Worm (Caenorhabditis elegans): Measurements from ENCODE around the gene clec-218.

Gene clec-218

ce11 chrV:8278830-8279229 lies 28.9 kb upstream of the clec-218 start, which contains the start of gene str-136:
Gene str-136 (minus strand): TSS chrV:8278930.
- TF ChIP-seq ceh-39 (tag; optimal IDR thresholded peaks at IDR 0.05) (no peak), ham-2 (GFP tag; optimal IDR thresholded peaks at IDR 0.05) (no peak), hlh-1 (tag; optimal IDR thresholded peaks at IDR 0.05) (no peak), elt-3 (tag; optimal IDR thresholded peaks at IDR 0.05) (no peak), lin-13 (tag; optimal IDR thresholded peaks at IDR 0.05) (no peak), nhr-237 (tag; optimal IDR thresholded peaks at IDR 0.05) (no peak), nhr-28 (tag; optimal IDR thresholded peaks at IDR 0.05) (no peak), pha-4 (tag; optimal IDR thresholded peaks at IDR 0.05) (no peak), nhr-2 (tag; optimal IDR thresholded peaks at IDR 0.05) (no peak), mep-1 (tag; optimal IDR thresholded peaks at IDR 0.05) (no peak), unc-39 (tag; optimal IDR thresholded peaks at IDR 0.05) (no peak)

- TF ChIP-seq pha-4 (tag; optimal IDR thresholded peaks at IDR 0.05) (no peak), snpc-4 (tag; optimal IDR thresholded peaks at IDR 0.05) (no peak), cnd-1 (tag; optimal IDR thresholded peaks at IDR 0.05) (no peak), nhr-237 (tag; optimal IDR thresholded peaks at IDR 0.05) (no peak), flh-1 (GFP tag; optimal IDR thresholded peaks at IDR 0.05) (no peak), mab-5 (tag; optimal IDR thresholded peaks at IDR 0.05) (no peak)
Measured at ce11 chrV:8280770-8281169, 27.0 kb upstream of the clec-218 start, which contains the start of gene str-135. Gene str-135 (minus strand): TSS chrV:8280870.

- no peak for TF ChIP-seq ztf-11 (tag; optimal IDR thresholded peaks at IDR 0.05)
- no peak for TF ChIP-seq bed-3 (GFP tag; optimal IDR thresholded peaks at IDR 0.05)
- TF ChIP-seq ham-2 (GFP tag; optimal IDR thresholded peaks at IDR 0.05): no peak
- no peak for TF ChIP-seq snpc-4 (tag; optimal IDR thresholded peaks at IDR 0.05)
- no peak for TF ChIP-seq mep-1 (tag; optimal IDR thresholded peaks at IDR 0.05)
- TF ChIP-seq nhr-12 (tag; optimal IDR thresholded peaks at IDR 0.05): no peak
- no peak for TF ChIP-seq elt-3 (tag; optimal IDR thresholded peaks at IDR 0.05)
- no peak for TF ChIP-seq drap-1 (GFP tag; optimal IDR thresholded peaks at IDR 0.05)
- TF ChIP-seq nhr-2 (tag; optimal IDR thresholded peaks at IDR 0.05): no peak
- TF ChIP-seq lsy-2 (tag; optimal IDR thresholded peaks at IDR 0.05): no peak
- no peak for TF ChIP-seq blmp-1 (tag; optimal IDR thresholded peaks at IDR 0.05)
- TF ChIP-seq lin-32 (GFP tag; optimal IDR thresholded peaks at IDR 0.05): no peak
- TF ChIP-seq mab-5 (tag; optimal IDR thresholded peaks at IDR 0.05): no peak
- TF ChIP-seq nhr-76 (tag; optimal IDR thresholded peaks at IDR 0.05): no peak
Measured at ce11 chrV:8281646-8282045, 26.1 kb upstream of the clec-218 start.

- no peak for TF ChIP-seq nhr-237 (tag; optimal IDR thresholded peaks at IDR 0.05)
- TF ChIP-seq zip-8 (tag; optimal IDR thresholded peaks at IDR 0.05): no peak
Measured at ce11 chrV:8282933-8283332, 24.8 kb upstream of the clec-218 start.

- TF ChIP-seq mep-1 (tag; optimal IDR thresholded peaks at IDR 0.05): no peak
- TF ChIP-seq unc-120 (tag; optimal IDR thresholded peaks at IDR 0.05; ENCODE audit: poor library complexity, severe bottlenecking): no peak
- TF ChIP-seq pha-4 (tag; optimal IDR thresholded peaks at IDR 0.05): no peak
- TF ChIP-seq nhr-2 (tag; optimal IDR thresholded peaks at IDR 0.05): no peak
- no peak for TF ChIP-seq ceh-43 (GFP tag; optimal IDR thresholded peaks at IDR 0.05)
Measured at ce11 chrV:8284800-8285199, 22.9 kb upstream of the clec-218 start, which contains the start of gene slc-17.5. Gene slc-17.5 (minus strand): TSS chrV:8284900.

ce11 chrV:8285455-8285854 lies 22.3 kb upstream of the clec-218 start:
- no peak for TF ChIP-seq nhr-28 (tag; optimal IDR thresholded peaks at IDR 0.05)
- no peak for TF ChIP-seq lsy-2 (tag; optimal IDR thresholded peaks at IDR 0.05)
- TF ChIP-seq bed-3 (GFP tag; optimal IDR thresholded peaks at IDR 0.05): no peak
- TF ChIP-seq ceh-43 (GFP tag; optimal IDR thresholded peaks at IDR 0.05): no peak
- no peak for TF ChIP-seq unc-39 (tag; optimal IDR thresholded peaks at IDR 0.05)
- no peak for TF ChIP-seq ztf-11 (tag; optimal IDR thresholded peaks at IDR 0.05)
- TF ChIP-seq snpc-4 (tag; optimal IDR thresholded peaks at IDR 0.05): no peak
- no peak for TF ChIP-seq cnd-1 (tag; optimal IDR thresholded peaks at IDR 0.05)
- TF ChIP-seq unc-62 (GFP tag; optimal IDR thresholded peaks at IDR 0.05): no peak
- no peak for TF ChIP-seq mab-5 (tag; optimal IDR thresholded peaks at IDR 0.05)
- TF ChIP-seq flh-1 (GFP tag; optimal IDR thresholded peaks at IDR 0.05): no peak
- TF ChIP-seq mep-1 (tag; optimal IDR thresholded peaks at IDR 0.05): no peak

- TF ChIP-seq unc-62 (GFP tag; optimal IDR thresholded peaks at IDR 0.05): no peak
- no peak for TF ChIP-seq M03D4.4 (tag; optimal IDR thresholded peaks at IDR 0.05)
- TF ChIP-seq unc-39 (tag; optimal IDR thresholded peaks at IDR 0.05): no peak
- TF ChIP-seq bed-3 (GFP tag; optimal IDR thresholded peaks at IDR 0.05): no peak
- no peak for TF ChIP-seq ceh-43 (GFP tag; optimal IDR thresholded peaks at IDR 0.05)
- no peak for TF ChIP-seq nhr-28 (tag; optimal IDR thresholded peaks at IDR 0.05)
- no peak for TF ChIP-seq ceh-83 (GFP tag; optimal IDR thresholded peaks at IDR 0.05)
Measured at ce11 chrV:8288125-8288806, 19.5 kb upstream of the clec-218 start.
